Worm (Caenorhabditis elegans) whole organism, young adult: Measurements from ENCODE around the gene F49C12.4.

Experiments used
- B0035.1 ChIP-seq: sonication (generic microtip); optimal IDR thresholded peaks from 2 replicates; lab custom pipeline; 2016; ENCODE audit warnings: missing genetic modification characterization, mild to moderate bottlenecking, missing compliant biosample characterization, missing genotype, missing genetic modification reagents
- B0261.1 ChIP-seq: sonication (generic microtip); optimal IDR thresholded peaks from 2 replicates; lab custom pipeline; 2016; ENCODE audit warnings: mild to moderate bottlenecking, missing genetic modification characterization, moderate library complexity, missing compliant biosample characterization
- F10E7.11 ChIP-seq: sonication (generic microtip); optimal IDR thresholded peaks from 2 replicates; lab custom pipeline; 2017; ENCODE audit warnings: mild to moderate bottlenecking, missing genetic modification characterization, moderate library complexity, missing compliant biosample characterization
- F37B4.10 ChIP-seq: fragments of 200-800 bp; sonication (Bioruptor generic); IDR thresholded peaks from 2 replicates; pipeline ENCODE4 v1.3.6; 2022; ENCODE audit warnings: missing genetic modification characterization, missing compliant biosample characterization
- F39B2.1 ChIP-seq: fragments of 200-800 bp; sonication (Bioruptor generic); IDR thresholded peaks from 2 replicates; pipeline ENCODE4 v1.3.6; 2022; ENCODE audit warnings: missing genetic modification reagents, missing genetic modification characterization, missing compliant biosample characterization
- F57A8.1 ChIP-seq: fragments of 200-800 bp; sonication (Bioruptor generic); optimal IDR thresholded peaks from 2 replicates; lab custom pipeline; 2018; ENCODE audit warnings: mild to moderate bottlenecking, missing genetic modification characterization, moderate library complexity, missing compliant biosample characterization
- K11D2.4 ChIP-seq: fragments of 200-800 bp; sonication (Bioruptor generic); IDR thresholded peaks from 2 replicates; pipeline ENCODE4 v1.3.6; 2022; ENCODE audit warnings: missing genetic modification reagents, missing genetic modification characterization, missing compliant biosample characterization
- T07F8.4 ChIP-seq: sonication (generic microtip); optimal IDR thresholded peaks from 2 replicates; lab custom pipeline; 2016; ENCODE audit warnings: mild to moderate bottlenecking, missing genetic modification characterization, moderate library complexity, missing compliant biosample characterization
- Y53F4B.3 ChIP-seq: fragments of 200-800 bp; sonication (Bioruptor generic); IDR thresholded peaks from 2 replicates; pipeline ENCODE4 v1.3.6; 2022; ENCODE audit warnings: missing genetic modification reagents, missing genetic modification characterization, missing compliant biosample characterization
- Y53G8AR.9 ChIP-seq: fragments of 200-800 bp; sonication (Bioruptor generic); conservative IDR thresholded peaks from 2 replicates; pipeline ENCODE4 v1.3.6; 2022; ENCODE audit warnings: missing genetic modification reagents, missing genetic modification characterization, missing compliant biosample characterization
- aptf-3 ChIP-seq: fragments of 200-800 bp; sonication (Bioruptor generic); IDR thresholded peaks from 2 replicates; pipeline ENCODE4 v1.3.6; 2022; ENCODE audit warnings: missing genetic modification characterization, missing compliant biosample characterization
- athp-1 ChIP-seq: sonication (generic microtip); optimal IDR thresholded peaks from 2 replicates; lab custom pipeline; 2017; ENCODE audit warnings: mild to moderate bottlenecking, missing genetic modification characterization, missing compliant biosample characterization
- cebp-1 ChIP-seq, 2 experiments: fragments of 200-800 bp in 1 of 2; sonication (Bioruptor generic) in 1 of 2; sonication (generic microtip) in 1 of 2; IDR thresholded peaks in 1 of 2; optimal IDR thresholded peaks in 1 of 2; 2 replicates each; pipeline versions ENCODE4 v1.3.6 to Lab custom; 2017 to 2022; ENCODE audit warnings: missing compliant biosample characterization in 2 of 2, missing genetic modification characterization in 2 of 2, mild to moderate bottlenecking in 1 of 2, missing genetic modification reagents in 1 of 2, moderate library complexity in 1 of 2
- cebp-2 ChIP-seq: fragments of 200-800 bp; sonication (Bioruptor generic); IDR thresholded peaks from 2 replicates; pipeline ENCODE4 v1.3.6; 2022; ENCODE audit warnings: missing genetic modification characterization, missing compliant biosample characterization
- ceh-27 ChIP-seq: fragments of 200-800 bp; sonication (Bioruptor generic); optimal IDR thresholded peaks from 2 replicates; lab custom pipeline; 2018; ENCODE audit warnings: mild to moderate bottlenecking, missing genetic modification characterization, moderate library complexity, missing compliant biosample characterization
- ceh-40 ChIP-seq: fragments of 200-800 bp; sonication (Bioruptor generic); IDR thresholded peaks from 2 replicates; pipeline ENCODE4 v1.3.6; 2022; ENCODE audit warnings: missing genetic modification characterization, missing compliant biosample characterization
- die-1 ChIP-seq: sonication (generic microtip); optimal IDR thresholded peaks from 2 replicates; lab custom pipeline; 2016; ENCODE audit warnings: missing genotype, mild to moderate bottlenecking, missing genetic modification characterization, missing compliant biosample characterization
- dpff-1 ChIP-seq: sonication (generic microtip); optimal IDR thresholded peaks from 2 replicates; lab custom pipeline; 2017; ENCODE audit warnings: mild to moderate bottlenecking, missing genetic modification characterization, missing compliant biosample characterization
- efl-1 ChIP-seq: fragments of 150-350 bp; optimal IDR thresholded peaks from 2 replicates; lab custom pipeline; 2014; ENCODE audit warnings: missing biosample characterization, missing genetic modification reagents, missing genetic modification characterization
- egl-44 ChIP-seq: fragments of 200-800 bp; sonication (Bioruptor generic); IDR thresholded peaks from 2 replicates; pipeline ENCODE4 v1.3.6; 2022; ENCODE audit warnings: missing genetic modification reagents, missing genetic modification characterization, missing compliant biosample characterization
- ekl-4 ChIP-seq: fragments of 200-800 bp; sonication (Bioruptor generic); IDR thresholded peaks from 2 replicates; pipeline ENCODE4 v1.3.6; 2022; ENCODE audit warnings: missing genetic modification reagents, missing genetic modification characterization, missing compliant biosample characterization
- hmg-20 ChIP-seq: fragments of 200-800 bp; sonication (Bioruptor generic); IDR thresholded peaks from 2 replicates; pipeline ENCODE4 v1.3.6; 2022; ENCODE audit warnings: missing genetic modification reagents, missing genetic modification characterization, missing compliant biosample characterization
- hrde-1 ChIP-seq: sonication (generic microtip); optimal IDR thresholded peaks from 2 replicates; lab custom pipeline; 2016; ENCODE audit warnings: missing genetic modification characterization, mild to moderate bottlenecking, missing compliant biosample characterization, moderate library complexity, missing genotype, missing genetic modification reagents, borderline replicate concordance
- lin-35 ChIP-seq, 3 experiments: fragments of 150-350 bp in 2 of 3; sonication (generic microtip) in 1 of 3; optimal IDR thresholded peaks; 2 replicates each; lab custom pipeline; 2014 to 2018; ENCODE audit warnings: missing biosample characterization in 3 of 3, missing genetic modification characterization in 3 of 3, missing genetic modification reagents in 3 of 3
- lin-54 ChIP-seq: fragments of 200-800 bp; sonication (Bioruptor generic); optimal IDR thresholded peaks from 2 replicates; lab custom pipeline; 2018; ENCODE audit warnings: mild to moderate bottlenecking, missing genetic modification characterization, missing compliant biosample characterization
- lir-1 ChIP-seq: fragments of 200-800 bp; sonication (Bioruptor generic); conservative IDR thresholded peaks from 2 replicates; pipeline ENCODE4 v1.3.6; 2022; ENCODE audit warnings: missing genetic modification reagents, missing genetic modification characterization, missing compliant biosample characterization
- lsl-1 ChIP-seq: fragments of 200-800 bp; sonication (Bioruptor generic); optimal IDR thresholded peaks from 2 replicates; lab custom pipeline; 2018; ENCODE audit warnings: mild to moderate bottlenecking, missing genetic modification characterization, moderate library complexity, missing compliant biosample characterization
- madf-10 ChIP-seq: sonication (generic microtip); optimal IDR thresholded peaks from 2 replicates; lab custom pipeline; 2016; ENCODE audit warnings: mild to moderate bottlenecking, missing genetic modification characterization, missing compliant biosample characterization
- madf-6 ChIP-seq: fragments of 200-800 bp; sonication (Bioruptor generic); IDR thresholded peaks from 2 replicates; pipeline ENCODE4 v1.3.6; 2022; ENCODE audit warnings: missing genetic modification reagents, missing genetic modification characterization, missing compliant biosample characterization
- madf-8 ChIP-seq: fragments of 200-800 bp; sonication (Bioruptor generic); conservative IDR thresholded peaks from 2 replicates; pipeline ENCODE4 v1.3.6; 2022; ENCODE audit warnings: missing genetic modification reagents, missing genetic modification characterization, missing compliant biosample characterization
- mcd-1 ChIP-seq: fragments of 200-800 bp; sonication (Bioruptor generic); IDR thresholded peaks from 2 replicates; pipeline ENCODE4 v1.3.6; 2022; ENCODE audit warnings: missing genetic modification reagents, missing genetic modification characterization, missing compliant biosample characterization
- nfya-1 ChIP-seq: sonication (generic microtip); optimal IDR thresholded peaks from 2 replicates; lab custom pipeline; 2017; ENCODE audit warnings: antibody characterized with exemption, missing compliant biosample characterization, missing genetic modification characterization, borderline replicate concordance; ENCODE audit not compliant: insufficient read depth
- nhr-90 ChIP-seq: sonication (generic microtip); optimal IDR thresholded peaks from 2 replicates; lab custom pipeline; 2016; ENCODE audit warnings: missing genotype, mild to moderate bottlenecking, missing genetic modification characterization, missing compliant biosample characterization
- pha-4 ChIP-seq: fragments of 150-350 bp; sonication (generic microtip); optimal IDR thresholded peaks from 2 replicates; lab custom pipeline; 2014; ENCODE audit warnings: missing biosample characterization, missing genetic modification reagents, missing genetic modification characterization
- repo-1 ChIP-seq: sonication (generic microtip); optimal IDR thresholded peaks from 2 replicates; lab custom pipeline; 2017; ENCODE audit warnings: mild to moderate bottlenecking, missing genetic modification characterization, missing compliant biosample characterization
- sea-2 ChIP-seq: fragments of 200-800 bp; sonication (Bioruptor generic); IDR thresholded peaks from 2 replicates; pipeline ENCODE4 v1.3.6; 2022; ENCODE audit warnings: missing genetic modification characterization, missing compliant biosample characterization
- snpc-3.4 ChIP-seq: sonication (generic microtip); optimal IDR thresholded peaks from 2 replicates; lab custom pipeline; 2017; ENCODE audit warnings: missing genetic modification characterization, mild to moderate bottlenecking, missing compliant biosample characterization, antibody characterized with exemption, moderate library complexity, missing genotype, missing genetic modification reagents
- snpc-4 ChIP-seq, 5 experiments: fragments of 150-350 bp in 1 of 5; sonication (generic microtip) in 4 of 5; optimal IDR thresholded peaks; 2 replicates each; lab custom pipeline; 2014 to 2018; ENCODE audit warnings: missing genetic modification characterization in 5 of 5, missing biosample characterization in 3 of 5, antibody characterized with exemption in 2 of 5, mild to moderate bottlenecking in 2 of 5, missing compliant biosample characterization in 2 of 5, missing genotype in 2 of 5, moderate library complexity in 2 of 5, missing genetic modification reagents in 1 of 5
- sptf-2 ChIP-seq: fragments of 200-800 bp; sonication (Bioruptor generic); optimal IDR thresholded peaks from 2 replicates; lab custom pipeline; 2018; ENCODE audit warnings: mild to moderate bottlenecking, missing genetic modification characterization, missing compliant biosample characterization
- zfh-2 ChIP-seq: fragments of 200-800 bp; sonication (Bioruptor generic); conservative IDR thresholded peaks from 2 replicates; pipeline ENCODE4 v1.3.6; 2022; ENCODE audit warnings: missing genetic modification reagents, missing genetic modification characterization, missing compliant biosample characterization
- ztf-25 ChIP-seq: fragments of 200-800 bp; sonication (Bioruptor generic); IDR thresholded peaks from 2 replicates; pipeline ENCODE4 v1.3.6; 2022; ENCODE audit warnings: missing genetic modification reagents, missing genetic modification characterization, missing compliant biosample characterization
- ztf-3 ChIP-seq: fragments of 200-800 bp; sonication (Bioruptor generic); optimal IDR thresholded peaks from 2 replicates; lab custom pipeline; 2018; ENCODE audit warnings: mild to moderate bottlenecking, missing genetic modification characterization, missing compliant biosample characterization

Gene F49C12.4

ce11 chrIV:9319080-9319479, 15.2 kb upstream of the F49C12.4 start, which contains the start of the genes F49C12.11 and nemt-1:
Gene F49C12.11, plus strand, starts transcription at chrIV:9319380.
Gene nemt-1, minus strand, starts transcription at chrIV:9319439.
- TF ChIP-seq ceh-40 (GFP tag; lab: Robert Waterston, UW) (no peak), lin-35 (GFP tag; optimal IDR thresholded peaks at IDR 0.05; lab: Kevin White, UChicago) (peak in 1 of 3 experiments; percentile 22)

DNA sequence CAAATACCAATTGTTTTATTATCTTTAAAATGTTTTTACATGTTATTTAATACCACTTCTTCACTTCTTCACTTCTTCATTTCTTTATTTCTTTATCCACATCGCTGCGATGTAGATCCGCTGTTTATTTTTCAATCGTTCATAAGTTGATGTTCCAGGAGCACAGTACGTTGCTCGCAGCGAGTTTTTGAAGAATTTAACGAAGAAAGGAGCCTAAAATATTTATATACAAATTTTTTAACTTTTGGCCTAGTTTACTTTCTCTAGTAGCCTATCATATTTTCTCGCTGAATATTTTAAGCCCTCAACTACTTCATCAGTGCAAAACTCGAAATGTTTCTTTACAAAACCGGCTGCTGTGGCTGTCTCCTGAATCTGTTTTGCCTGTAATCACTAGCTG, 14.3 kb upstream of the F49C12.4 start:
- TF ChIP-seq Y53F4B.3 (GFP tag; lab: Robert Waterston, UW), result no peak
- TF ChIP-seq efl-1 (GFP tag; lab: Kevin White, UChicago), result no peak
- TF ChIP-seq sptf-2 (GFP tag; lab: Kevin White, UChicago), result no peak
- peak; percentile 46; the same call in 1 of the 2 replicates for TF ChIP-seq madf-6
- TF ChIP-seq cebp-2 (GFP tag; lab: Robert Waterston, UW), result no peak
- TF ChIP-seq sea-2, result no peak
- TF ChIP-seq madf-10 (tag; lab: Kevin White, UChicago), result no peak
- no peak for TF ChIP-seq lsl-1 (GFP tag; lab: Kevin White, UChicago)
- no peak for TF ChIP-seq ceh-27
- peak; percentile 25 for TF ChIP-seq athp-1 (tag; lab: Kevin White, UChicago)
- 0 out of 2 replicates have a peak, but pooled peaks have one; percentile 22 for TF ChIP-seq aptf-3 (GFP tag; lab: Robert Waterston, UW)
- TF ChIP-seq mcd-1 (GFP tag; lab: Robert Waterston, UW), result no peak
- no peak for TF ChIP-seq ekl-4 (GFP tag; lab: Robert Waterston, UW)
- no peak for TF ChIP-seq egl-44 (GFP tag; lab: Robert Waterston, UW)
- TF ChIP-seq snpc-4 (GFP tag; optimal IDR thresholded peaks at IDR 0.05; lab: Kevin White, UChicago), result no peak
- TF ChIP-seq snpc-4 (tag; optimal IDR thresholded peaks at IDR 0.05; lab: Kevin White, UChicago), result peak in 1 of 4 experiments; percentile 10
- no peak for TF ChIP-seq B0035.1 (tag; lab: Kevin White, UChicago)
- no peak for TF ChIP-seq Y53G8AR.9 (GFP tag; lab: Robert Waterston, UW)
- TF ChIP-seq snpc-3.4 (tag; lab: Kevin White, UChicago), result peak; percentile 3
- no peak for TF ChIP-seq die-1 (tag; lab: Kevin White, UChicago)
- no peak for TF ChIP-seq zfh-2 (GFP tag; lab: Robert Waterston, UW)
- TF ChIP-seq ztf-25, result no peak
- TF ChIP-seq lir-1 (GFP tag; lab: Robert Waterston, UW), result no peak
- TF ChIP-seq K11D2.4, result no peak
- TF ChIP-seq nfya-1 (tag; lab: Kevin White, UChicago), result no peak
- TF ChIP-seq F37B4.10 (GFP tag; lab: Robert Waterston, UW), result no peak
- TF ChIP-seq madf-8, result no peak
- TF ChIP-seq hmg-20 (GFP tag; lab: Robert Waterston, UW), result no peak
- TF ChIP-seq pha-4, result no peak
- TF ChIP-seq nhr-90 (tag; lab: Kevin White, UChicago), result no peak
- TF ChIP-seq hrde-1 (tag; lab: Kevin White, UChicago), result no peak
- no peak for TF ChIP-seq lin-54 (GFP tag; lab: Kevin White, UChicago)
- TF ChIP-seq dpff-1, result no peak
- TF ChIP-seq ztf-3 (GFP tag; lab: Kevin White, UChicago), result no peak
- TF ChIP-seq cebp-1 (GFP tag; IDR thresholded peaks at IDR 0.05; lab: Robert Waterston, UW), result no peak
- no peak for TF ChIP-seq cebp-1 (tag; optimal IDR thresholded peaks at IDR 0.05; lab: Kevin White, UChicago)
- TF ChIP-seq F10E7.11, result peak; percentile 52
- no peak for TF ChIP-seq B0261.1 (tag; lab: Kevin White, UChicago)
- no peak for TF ChIP-seq F39B2.1 (GFP tag; lab: Robert Waterston, UW)
- TF ChIP-seq T07F8.4 (tag; lab: Kevin White, UChicago), result no peak
- peak; percentile 41 for TF ChIP-seq repo-1 (tag; lab: Kevin White, UChicago)
- no peak for TF ChIP-seq F57A8.1 (GFP tag; lab: Kevin White, UChicago)
